Worm (Caenorhabditis elegans): ENCODE data around the gene F41G3.21.

Gene F41G3.21

ce11 chrII:6756232-6756631 lies 3.5 kb upstream of the F41G3.21 start, which contains the start of gene F41G3.3:
Gene F41G3.3, plus strand, starts transcription at chrII:6756532.
- TF ChIP-seq ztf-4 (tag; optimal IDR thresholded peaks at IDR 0.05): no peak

ce11 chrII:6754671-6755224 lies 2.0 kb upstream of the F41G3.21 start, which contains the start of the genes srx-95 and fis-1:
Gene srx-95, minus strand, starts transcription at chrII:6754771.
Gene fis-1, plus strand, starts transcription at chrII:6755174.
- TF ChIP-seq nhr-23 (tag; optimal IDR thresholded peaks at IDR 0.05): no peak
- TF ChIP-seq nhr-11 (tag; optimal IDR thresholded peaks at IDR 0.05): no peak
- TF ChIP-seq mab-5 (tag; optimal IDR thresholded peaks at IDR 0.05): no peak
- no peak for TF ChIP-seq sma-9 (GFP tag; optimal IDR thresholded peaks at IDR 0.05)
- TF ChIP-seq sma-9 (tag; optimal IDR thresholded peaks at IDR 0.05): no peak
- no peak for TF ChIP-seq unc-39 (tag; optimal IDR thresholded peaks at IDR 0.05)
- TF ChIP-seq unc-55 (GFP tag; optimal IDR thresholded peaks at IDR 0.05): no peak
- TF ChIP-seq lin-39 (tag; optimal IDR thresholded peaks at IDR 0.05): no peak
- TF ChIP-seq nhr-237 (tag; optimal IDR thresholded peaks at IDR 0.05): no peak
- no peak for TF ChIP-seq lin-13 (GFP tag; optimal IDR thresholded peaks at IDR 0.05)
- no peak for TF ChIP-seq ztf-11 (tag; optimal IDR thresholded peaks at IDR 0.05)

DNA sequence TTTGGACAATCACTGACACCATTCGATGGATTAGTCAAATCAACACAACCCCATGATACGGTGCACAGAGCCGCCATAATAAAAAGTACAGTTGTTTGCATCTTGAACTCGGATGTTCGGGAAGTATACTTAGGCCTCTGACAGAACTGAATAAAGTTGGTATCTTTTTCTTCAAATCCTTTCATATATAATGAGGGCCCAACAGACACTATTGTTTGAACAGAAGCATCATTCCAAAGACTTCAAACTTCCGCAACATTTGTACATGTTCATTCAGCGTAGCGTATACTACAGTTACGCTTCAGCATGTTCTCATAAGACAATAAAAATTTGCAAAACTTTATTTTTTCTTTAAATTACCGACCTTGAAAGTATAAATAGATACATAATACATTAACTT lies 723 bp downstream of the F41G3.21 start, which contains the start of gene F41G3.19:
Gene F41G3.19, minus strand, starts transcription at position 101 of the 400 bp plus-strand sequence.
- no peak for TF ChIP-seq unc-39 (tag; optimal IDR thresholded peaks at IDR 0.05)
- TF ChIP-seq lin-13 (GFP tag; optimal IDR thresholded peaks at IDR 0.05): no peak
- TF ChIP-seq nhr-77 (tag; optimal IDR thresholded peaks at IDR 0.05): no peak
- no peak for TF ChIP-seq nhr-25 (tag; optimal IDR thresholded peaks at IDR 0.05)
- no peak for TF ChIP-seq ZK546.5 (tag; optimal IDR thresholded peaks at IDR 0.05)
- TF ChIP-seq ztf-1 (GFP tag; conservative IDR thresholded peaks at IDR 0.05): no peak
- no peak for TF ChIP-seq dmd-4 (tag; optimal IDR thresholded peaks at IDR 0.05)
- no peak for TF ChIP-seq nhr-11 (tag; optimal IDR thresholded peaks at IDR 0.05)
- no peak for TF ChIP-seq gmeb-1 (tag; optimal IDR thresholded peaks at IDR 0.05)
- no peak for TF ChIP-seq ztf-4 (tag; optimal IDR thresholded peaks at IDR 0.05)
- no peak for TF ChIP-seq C34F6.9 (tag; optimal IDR thresholded peaks at IDR 0.05)
- no peak for TF ChIP-seq lsy-2 (tag; optimal IDR thresholded peaks at IDR 0.05)
- no peak for TF ChIP-seq aly-2 (tag; optimal IDR thresholded peaks at IDR 0.05)

ce11 chrII:6750929-6751328 lies 1.8 kb downstream of the F41G3.21 start, which contains the start of gene F41G3.20:
Gene F41G3.20, minus strand, starts transcription at chrII:6751029.
- TF ChIP-seq lin-11 (tag; optimal IDR thresholded peaks at IDR 0.05): no peak
- no peak for TF ChIP-seq unc-55 (GFP tag; optimal IDR thresholded peaks at IDR 0.05)
- no peak for TF ChIP-seq ama-1 (optimal IDR thresholded peaks at IDR 0.05)
- no peak for TF ChIP-seq lin-13 (GFP tag; optimal IDR thresholded peaks at IDR 0.05)
- no peak for TF ChIP-seq lin-39 (tag; optimal IDR thresholded peaks at IDR 0.05)
- no peak for TF ChIP-seq aly-2 (tag; optimal IDR thresholded peaks at IDR 0.05)
- TF ChIP-seq R02D3.7 (tag; optimal IDR thresholded peaks at IDR 0.05): no peak
- TF ChIP-seq sem-4 (tag; optimal IDR thresholded peaks at IDR 0.05): no peak
- TF ChIP-seq alr-1 (tag; optimal IDR thresholded peaks at IDR 0.05): no peak
- no peak for TF ChIP-seq mdl-1 (tag; optimal IDR thresholded peaks at IDR 0.05)
- TF ChIP-seq nhr-6 (tag; optimal IDR thresholded peaks at IDR 0.05): no peak

- TF ChIP-seq nhr-237 (tag; optimal IDR thresholded peaks at IDR 0.05): no peak
- TF ChIP-seq ZK546.5 (tag; optimal IDR thresholded peaks at IDR 0.05): no peak
- TF ChIP-seq C34F6.9 (tag; optimal IDR thresholded peaks at IDR 0.05): no peak
- no peak for TF ChIP-seq gmeb-1 (tag; optimal IDR thresholded peaks at IDR 0.05)
- TF ChIP-seq alr-1 (tag; optimal IDR thresholded peaks at IDR 0.05): no peak
- TF ChIP-seq Y55F3AM.14 (GFP tag; optimal IDR thresholded peaks at IDR 0.05): no peak
- no peak for TF ChIP-seq dmd-4 (tag; optimal IDR thresholded peaks at IDR 0.05)
- no peak for TF ChIP-seq nhr-23 (tag; optimal IDR thresholded peaks at IDR 0.05)
- TF ChIP-seq ama-1 (optimal IDR thresholded peaks at IDR 0.05): no peak
Observed at ce11 chrII:6749422-6749821, 3.3 kb downstream of the F41G3.21 start, which contains the start of gene F41G3.10. Gene F41G3.10, minus strand, starts transcription at chrII:6749522.

- TF ChIP-seq aly-2 (tag; optimal IDR thresholded peaks at IDR 0.05): no peak
- no peak for TF ChIP-seq alr-1 (tag; optimal IDR thresholded peaks at IDR 0.05)
- TF ChIP-seq C34F6.9 (tag; optimal IDR thresholded peaks at IDR 0.05): no peak
- no peak for TF ChIP-seq ztf-1 (GFP tag; conservative IDR thresholded peaks at IDR 0.05)
- TF ChIP-seq snpc-4 (tag; optimal IDR thresholded peaks at IDR 0.05): no peak
Observed at ce11 chrII:6746404-6746803, 6.3 kb downstream of the F41G3.21 start, which contains the start of gene F41G3.5. Gene F41G3.5, plus strand, starts transcription at chrII:6746704.
